Worm (Caenorhabditis elegans) whole organism, L4/young adult: ENCODE results near the gene pbs-3.

Experiments
- W03F9.2 ChIP-seq: fragments of 150-350 bp; optimal IDR thresholded peaks from 2 replicates; lab custom pipeline; 2014; ENCODE audit warnings: missing biosample characterization, missing genetic modification characterization
- dao-5 ChIP-seq: sonication (generic microtip); optimal IDR thresholded peaks from 2 replicates; lab custom pipeline; 2016; ENCODE audit warnings: missing genotype, missing genetic modification characterization, moderate library complexity, missing compliant biosample characterization
- him-1 ChIP-seq: sonication (generic microtip); optimal IDR thresholded peaks from 2 replicates; lab custom pipeline; 2016; ENCODE audit warnings: missing genotype, missing genetic modification reagents, missing genetic modification characterization, missing compliant biosample characterization

DNA sequence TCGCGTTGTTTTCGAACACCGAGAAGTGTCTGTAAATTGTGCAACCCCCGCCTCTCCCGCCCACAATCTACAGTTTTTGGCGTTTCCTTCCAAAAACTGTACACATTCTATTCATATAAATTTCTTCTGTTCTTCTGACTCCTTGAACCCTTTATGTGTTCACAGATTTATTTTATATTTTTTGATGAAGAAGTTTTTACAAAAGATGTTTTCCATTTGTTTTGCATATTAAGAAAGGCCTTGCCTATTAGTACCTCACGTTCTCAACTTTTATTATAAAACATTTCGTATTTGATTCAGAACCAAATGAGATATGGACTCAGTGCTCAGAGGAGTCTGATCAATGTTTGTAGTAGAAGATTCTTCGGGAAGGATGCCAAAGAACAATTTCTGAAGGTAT is 1.9 kb downstream of the pbs-3 start, which contains the start of gene ndx-3:
- TF ChIP-seq him-1 (no peak), dao-5 (tag; lab: Kevin White, UChicago) (no peak), W03F9.2 (no peak)
